Fruit fly (Drosophila melanogaster): ENCODE measurements around the gene CG32086.
A peak's percentile ranks its signal among the peaks of the same experiment; 100 is the strongest.

The CG32086 gene

DNA sequence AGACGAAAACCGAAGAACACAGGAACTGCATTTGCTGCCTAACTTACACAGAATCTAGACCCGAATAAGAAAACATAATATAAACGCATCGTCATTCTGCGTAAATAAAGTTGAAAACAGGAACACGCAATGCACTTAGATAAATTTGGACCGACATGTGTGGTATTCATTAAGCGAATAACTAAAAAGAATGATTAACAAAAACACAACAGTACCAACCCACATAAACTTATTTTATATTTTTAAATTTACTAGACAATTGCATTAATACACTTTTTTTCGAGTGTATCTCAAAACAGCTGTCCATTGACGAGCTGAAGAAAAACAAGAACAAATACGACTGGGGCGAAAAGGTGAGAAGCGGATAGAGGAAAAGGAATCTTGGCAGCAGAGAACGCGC is 29.5 kb downstream of the CG32086 start:
- peak; percentile 26 for TF ChIP-seq nom (GFP tag; optimal IDR thresholded peaks at IDR 0.05)
- TF ChIP-seq sob (GFP tag; IDR thresholded peaks at IDR 0.05) = peak; percentile 64
- peak; percentile 97 for TF ChIP-seq Xrp1 (GFP tag; IDR thresholded peaks at IDR 0.05)
- TF ChIP-seq Chrac-16 (GFP tag; optimal IDR thresholded peaks at IDR 0.05) = peak; percentile 87
- TF ChIP-seq unc-4 (GFP tag; IDR thresholded peaks at IDR 0.05; ENCODE audit: partially characterized antibody) = no peak
- peak; percentile 85 for TF ChIP-seq Xbp1 (GFP tag; optimal IDR thresholded peaks at IDR 0.05)
- TF ChIP-seq NfI (GFP tag; optimal IDR thresholded peaks at IDR 0.05) = peak; percentile 54
- TF ChIP-seq Nf-YC (tag; optimal IDR thresholded peaks at IDR 0.05) = peak; percentile 18
- TF ChIP-seq CG14014 (GFP tag; IDR thresholded peaks at IDR 0.05) = peak; percentile 62
- TF ChIP-seq Blimp-1 (GFP tag; optimal IDR thresholded peaks at IDR 0.05) = peak; percentile 91
- TF ChIP-seq pita (GFP tag; optimal IDR thresholded peaks at IDR 0.05) = no peak
- peak; percentile 86 for TF ChIP-seq Hsf (GFP tag; optimal IDR thresholded peaks at IDR 0.05)
- no peak; the same call in 1 of the 2 replicates for TF ChIP-seq Ravus (GFP tag; IDR thresholded peaks at IDR 0.05)
- peak in 1 of 2 experiments; percentile 76 for TF ChIP-seq Eip74EF (GFP tag; optimal IDR thresholded peaks at IDR 0.05)
- peak; percentile 65 for TF ChIP-seq CG17802 (tag; optimal IDR thresholded peaks at IDR 0.05)
- peak; percentile 73 for TF ChIP-seq CG7271 (tag; optimal IDR thresholded peaks at IDR 0.05)
- TF ChIP-seq sna (GFP tag; IDR thresholded peaks at IDR 0.05; ENCODE audit: partially characterized antibody) = no peak
- peak; percentile 11 for TF ChIP-seq fu2 (GFP tag; optimal IDR thresholded peaks at IDR 0.05)
- TF ChIP-seq Tbp (GFP tag; optimal IDR thresholded peaks at IDR 0.05) = no peak
- no peak for TF ChIP-seq gt (GFP tag; IDR thresholded peaks at IDR 0.05)
- peak; percentile 76 for TF ChIP-seq E2f1 (GFP tag; IDR thresholded peaks at IDR 0.05)
- TF ChIP-seq CG15601 (tag; optimal IDR thresholded peaks at IDR 0.05) = peak; percentile 91
- peak; percentile 76 for TF ChIP-seq CG17385 (GFP tag; optimal IDR thresholded peaks at IDR 0.05)
- TF ChIP-seq br (optimal IDR thresholded peaks at IDR 0.05) = no peak
- peak; percentile 69 for TF ChIP-seq bab2 (GFP tag; optimal IDR thresholded peaks at IDR 0.05)
- TF ChIP-seq CG11093 (GFP tag; IDR thresholded peaks at IDR 0.05) = peak; percentile 62; the same call in 1 of the 3 replicates
- peak; percentile 56 for TF ChIP-seq CG5180 (GFP tag; optimal IDR thresholded peaks at IDR 0.05)
- peak; percentile 85 for TF ChIP-seq CG7839 (tag; optimal IDR thresholded peaks at IDR 0.05)
- TF ChIP-seq CG8281 (tag; optimal IDR thresholded peaks at IDR 0.05) = peak; percentile 42
- peak; percentile 79 for TF ChIP-seq onecut (GFP tag; IDR thresholded peaks at IDR 0.05)
- TF ChIP-seq CoRest (tag; optimal IDR thresholded peaks at IDR 0.05) = peak; percentile 85
- TF ChIP-seq Gsc (GFP tag; IDR thresholded peaks at IDR 0.05) = no peak; the same call in 1 of the 2 replicates
- peak; percentile 78 for TF ChIP-seq CG2875 (GFP tag; optimal IDR thresholded peaks at IDR 0.05)
- TF ChIP-seq pum (GFP tag; optimal IDR thresholded peaks at IDR 0.05) = peak; percentile 79
- peak; percentile 63 for TF ChIP-seq HHEX (GFP tag; optimal IDR thresholded peaks at IDR 0.05)
- TF ChIP-seq CG6854 (GFP tag; optimal IDR thresholded peaks at IDR 0.05) = peak; percentile 11
- TF ChIP-seq CG3995 (GFP tag; optimal IDR thresholded peaks at IDR 0.05) = no peak
- peak in 1 of 2 experiments; percentile 53 for TF ChIP-seq tll (GFP tag; optimal IDR thresholded peaks at IDR 0.05)
- TF ChIP-seq disco-r (GFP tag; optimal IDR thresholded peaks at IDR 0.05) = peak; percentile 68
- TF ChIP-seq bigmax (GFP tag; optimal IDR thresholded peaks at IDR 0.05) = no peak
- peak; percentile 36 for TF ChIP-seq CG3163 (GFP tag; optimal IDR thresholded peaks at IDR 0.05)
- TF ChIP-seq az2 (GFP tag; optimal IDR thresholded peaks at IDR 0.05) = peak; percentile 90
- TF ChIP-seq PHDP (tag; optimal IDR thresholded peaks at IDR 0.05) = peak; percentile 78
- peak; percentile 79 for TF ChIP-seq sisA (GFP tag; IDR thresholded peaks at IDR 0.05)
- no peak for TF ChIP-seq Lim3 (GFP tag; IDR thresholded peaks at IDR 0.05)
- TF ChIP-seq CG9437 (GFP tag; optimal IDR thresholded peaks at IDR 0.05) = peak; percentile 59
- TF ChIP-seq eve (GFP tag; optimal IDR thresholded peaks at IDR 0.05) = peak in 1 of 2 experiments; percentile 87
- no peak for TF ChIP-seq GATAe (GFP tag; conservative IDR thresholded peaks at IDR 0.05)
- TF ChIP-seq nerfin-2 (GFP tag; IDR thresholded peaks at IDR 0.05; ENCODE audit: partially characterized antibody) = no peak
- TF ChIP-seq CG14860 (GFP tag; IDR thresholded peaks at IDR 0.05; ENCODE audit: partially characterized antibody) = no peak
